Worm (Caenorhabditis elegans) whole organism, late embryonic: ENCODE measurements around the gene K08E7.5.

Experiments used
- C08G9.2 ChIP-seq: sonication (generic microtip); optimal IDR thresholded peaks from 2 replicates; lab custom pipeline; 2016; ENCODE audit warnings: mild to moderate bottlenecking, missing genetic modification characterization, moderate library complexity, missing compliant biosample characterization
- K09A11.1 ChIP-seq: sonication (generic microtip); optimal IDR thresholded peaks from 2 replicates; lab custom pipeline; 2017; ENCODE audit warnings: antibody characterized with exemption, mild to moderate bottlenecking, missing genetic modification characterization, missing compliant biosample characterization; ENCODE audit not compliant: insufficient read depth
- ceh-18 ChIP-seq: sonication (generic microtip); optimal IDR thresholded peaks from 2 replicates; lab custom pipeline; 2016; ENCODE audit warnings: missing genetic modification characterization, missing compliant biosample characterization
- ceh-19 ChIP-seq: fragments of 200-800 bp; sonication (Bioruptor generic); optimal IDR thresholded peaks from 2 replicates; lab custom pipeline; 2018; ENCODE audit warnings: mild to moderate bottlenecking, missing genetic modification characterization, missing compliant biosample characterization
- ceh-30 ChIP-seq: fragments of 150-350 bp; optimal IDR thresholded peaks from 2 replicates; lab custom pipeline; 2014; ENCODE audit warnings: missing biosample characterization, missing genetic modification characterization
- ceh-34 ChIP-seq: sonication (generic microtip); optimal IDR thresholded peaks from 2 replicates; lab custom pipeline; 2016; ENCODE audit warnings: mild to moderate bottlenecking, missing genetic modification characterization, missing compliant biosample characterization
- ceh-45 ChIP-seq: fragments of 200-800 bp; sonication (Bioruptor generic); IDR thresholded peaks from 2 replicates; pipeline ENCODE4 v1.3.6; 2022; ENCODE audit warnings: missing genetic modification reagents, missing genetic modification characterization, missing compliant biosample characterization
- dve-1 ChIP-seq: sonication (generic microtip); optimal IDR thresholded peaks from 2 replicates; lab custom pipeline; 2017; ENCODE audit warnings: antibody characterized with exemption, mild to moderate bottlenecking, missing genetic modification characterization, missing compliant biosample characterization
- elt-2 ChIP-seq: sonication (generic microtip); optimal IDR thresholded peaks from 2 replicates; lab custom pipeline; 2016; ENCODE audit warnings: missing genetic modification reagents, missing genetic modification characterization, missing compliant biosample characterization
- elt-4 ChIP-seq: sonication (generic microtip); optimal IDR thresholded peaks from 2 replicates; lab custom pipeline; 2016; ENCODE audit warnings: missing genetic modification characterization, missing compliant biosample characterization
- ets-4 ChIP-seq: sonication (generic microtip); optimal IDR thresholded peaks from 2 replicates; lab custom pipeline; 2016; ENCODE audit warnings: missing genetic modification characterization, missing compliant biosample characterization
- fax-1 ChIP-seq: sonication (generic microtip); optimal IDR thresholded peaks from 2 replicates; lab custom pipeline; 2016; ENCODE audit warnings: missing genotype, missing genetic modification characterization, missing compliant biosample characterization
- fkh-6 ChIP-seq: sonication (generic microtip); optimal IDR thresholded peaks from 2 replicates; lab custom pipeline; 2016; ENCODE audit warnings: missing genetic modification characterization, missing compliant biosample characterization
- gmeb-2 ChIP-seq: sonication (generic microtip); optimal IDR thresholded peaks from 2 replicates; lab custom pipeline; 2016; ENCODE audit warnings: missing genetic modification characterization, inconsistent platforms, missing compliant biosample characterization
- hlh-30 ChIP-seq: sonication (generic microtip); optimal IDR thresholded peaks from 2 replicates; lab custom pipeline; 2017; ENCODE audit warnings: antibody characterized with exemption, missing genetic modification characterization, missing compliant biosample characterization; ENCODE audit not compliant: insufficient read depth
- hlh-8 ChIP-seq: sonication (generic microtip); optimal IDR thresholded peaks from 2 replicates; lab custom pipeline; 2016; ENCODE audit warnings: missing genotype, missing genetic modification characterization, missing compliant biosample characterization
- nfya-1 ChIP-seq: sonication (generic microtip); optimal IDR thresholded peaks from 2 replicates; lab custom pipeline; 2017; ENCODE audit warnings: missing genetic modification characterization, mild to moderate bottlenecking, missing compliant biosample characterization, antibody characterized with exemption, moderate library complexity
- nhr-11 ChIP-seq: fragments of 150-350 bp; optimal IDR thresholded peaks from 2 replicates; lab custom pipeline; 2014; ENCODE audit warnings: missing biosample characterization, missing genetic modification characterization
- pag-3 ChIP-seq: sonication (generic microtip); optimal IDR thresholded peaks from 2 replicates; lab custom pipeline; 2016; ENCODE audit warnings: missing compliant biosample characterization, missing genetic modification characterization, borderline replicate concordance
- pha-2 ChIP-seq: sonication (generic microtip); optimal IDR thresholded peaks from 2 replicates; lab custom pipeline; 2017; ENCODE audit warnings: mild to moderate bottlenecking, missing genetic modification characterization, missing compliant biosample characterization
- pha-4 ChIP-seq: fragments of 150-350 bp; optimal IDR thresholded peaks from 2 replicates; lab custom pipeline; 2018; ENCODE audit warnings: missing biosample characterization, missing genetic modification reagents, missing genetic modification characterization
- pros-1 ChIP-seq: fragments of 150-350 bp; optimal IDR thresholded peaks from 2 replicates; lab custom pipeline; 2014; ENCODE audit warnings: missing biosample characterization, missing genetic modification reagents, missing genetic modification characterization
- ref-2 ChIP-seq: sonication (generic microtip); optimal IDR thresholded peaks from 2 replicates; lab custom pipeline; 2016; ENCODE audit warnings: missing genetic modification characterization, missing compliant biosample characterization
- sdc-2 ChIP-seq: sonication (generic microtip); optimal IDR thresholded peaks from 2 replicates; lab custom pipeline; 2016; ENCODE audit warnings: missing genotype, missing genetic modification characterization, missing compliant biosample characterization
- sox-2 ChIP-seq: fragments of 200-800 bp; sonication (Bioruptor generic); IDR thresholded peaks from 2 replicates; pipeline ENCODE4 v1.3.6; 2022; ENCODE audit warnings: missing genetic modification reagents, missing genetic modification characterization, missing compliant biosample characterization
- sox-4 ChIP-seq: sonication (generic microtip); optimal IDR thresholded peaks from 2 replicates; lab custom pipeline; 2017; ENCODE audit warnings: mild to moderate bottlenecking, missing genetic modification characterization, inconsistent platforms, missing compliant biosample characterization
- syd-9 ChIP-seq: sonication (generic microtip); optimal IDR thresholded peaks from 2 replicates; lab custom pipeline; 2016; ENCODE audit warnings: mild to moderate bottlenecking, missing genetic modification characterization, moderate library complexity, missing compliant biosample characterization
- tbx-2 ChIP-seq: sonication (generic microtip); optimal IDR thresholded peaks from 2 replicates; lab custom pipeline; 2016; ENCODE audit warnings: missing genetic modification characterization, missing compliant biosample characterization
- tbx-7 ChIP-seq: sonication (generic microtip); optimal IDR thresholded peaks from 2 replicates; lab custom pipeline; 2016; ENCODE audit warnings: missing genotype, missing genetic modification characterization, missing compliant biosample characterization
- ttx-3 ChIP-seq: sonication (generic microtip); optimal IDR thresholded peaks from 2 replicates; lab custom pipeline; 2016; ENCODE audit warnings: missing genetic modification reagents, missing genetic modification characterization, missing compliant biosample characterization
- unc-55 ChIP-seq: sonication (generic microtip); optimal IDR thresholded peaks from 2 replicates; lab custom pipeline; 2017; ENCODE audit warnings: missing biosample characterization, missing genetic modification reagents, missing genetic modification characterization

The K08E7.5 gene

DNA sequence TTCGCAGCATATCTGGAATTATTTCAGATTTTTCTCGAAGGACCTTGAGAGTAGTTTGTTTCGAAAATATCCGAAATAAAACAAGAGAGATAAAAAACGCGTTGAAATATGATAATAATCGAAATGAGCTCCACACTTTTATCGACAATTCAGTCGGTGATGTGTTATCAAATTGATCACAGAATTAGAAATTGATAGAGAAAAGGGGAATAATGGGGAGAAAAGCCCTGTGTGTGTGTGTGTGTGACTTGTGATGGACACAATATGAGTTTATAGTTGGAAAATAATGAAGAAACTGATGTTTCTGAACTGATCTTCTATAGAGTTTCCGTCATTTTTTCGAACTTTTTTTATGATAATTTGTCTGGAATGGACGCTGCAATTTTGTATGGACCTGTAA lies 26.0 kb downstream of the K08E7.5 start, which contains the start of gene pgp-1:
Gene pgp-1, minus strand, starts transcription at position 12 of the 400 bp plus-strand sequence.
- no peak for TF ChIP-seq pag-3 (tag; lab: Kevin White, UChicago)
- TF ChIP-seq elt-2, result peak; percentile 60
- TF ChIP-seq, all 69 proteins: peak for 1

DNA sequence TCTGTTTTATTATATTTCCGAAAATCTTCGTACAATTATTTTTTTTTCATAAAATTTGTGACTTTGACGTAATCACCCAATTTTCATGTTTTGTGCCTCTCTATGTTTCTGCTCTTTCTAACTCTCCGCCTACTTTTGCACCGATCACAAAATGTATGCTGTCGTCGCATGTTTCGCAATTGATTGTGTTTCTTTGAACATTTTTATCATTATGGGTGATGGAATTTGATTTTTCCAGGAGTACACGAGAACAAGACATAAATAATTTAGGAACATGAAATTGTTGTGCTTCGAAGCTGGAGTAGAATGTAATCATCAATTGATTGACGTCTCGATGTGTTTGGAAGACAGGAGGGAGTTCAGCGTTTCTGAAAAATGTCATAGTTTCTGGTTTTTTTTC lies 27.8 kb downstream of the K08E7.5 start:
- no peak for TF ChIP-seq tbx-2 (tag; lab: Kevin White, UChicago)
- TF ChIP-seq gmeb-2, result no peak
- TF ChIP-seq sox-2, result no peak
- TF ChIP-seq elt-4, result no peak
- TF ChIP-seq ceh-30, result no peak
- no peak for TF ChIP-seq ceh-45 (GFP tag; lab: Robert Waterston, UW)
- no peak for TF ChIP-seq ceh-34 (tag; lab: Kevin White, UChicago)
- no peak for TF ChIP-seq unc-55 (GFP tag; lab: Kevin White, UChicago)
- TF ChIP-seq ceh-18 (tag; lab: Kevin White, UChicago), result no peak
- TF ChIP-seq tbx-7 (tag; lab: Kevin White, UChicago), result no peak
- TF ChIP-seq K09A11.1 (tag; lab: Kevin White, UChicago), result no peak

DNA sequence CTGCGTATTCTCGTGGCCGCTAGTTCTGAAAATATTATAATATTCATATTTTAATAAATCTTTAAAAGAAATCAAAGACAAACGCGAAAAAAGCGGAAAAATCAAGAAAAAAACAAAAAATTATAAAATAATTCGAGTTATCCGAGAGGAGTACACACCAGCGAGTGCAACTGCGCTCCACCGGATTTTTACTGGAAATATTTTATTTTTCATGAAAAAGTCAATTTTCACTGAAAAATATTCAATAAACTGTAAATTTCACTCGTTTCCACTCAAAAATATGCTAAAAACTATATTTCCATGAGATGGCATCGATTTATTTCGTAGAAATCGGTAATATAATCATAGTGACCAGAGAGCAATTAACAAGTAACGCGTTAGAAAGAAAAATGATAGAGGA lies 32.2 kb downstream of the K08E7.5 start, which contains the start of gene Y55D9A.2:
Gene Y55D9A.2, minus strand, starts transcription at position 31 of the 400 bp plus-strand sequence.
- no peak for TF ChIP-seq hlh-30 (tag; lab: Kevin White, UChicago)
- no peak for TF ChIP-seq pha-2
- TF ChIP-seq sdc-2 (tag; lab: Kevin White, UChicago), result no peak
- no peak for TF ChIP-seq syd-9
- TF ChIP-seq C08G9.2 (tag; lab: Kevin White, UChicago), result no peak
- no peak for TF ChIP-seq ceh-18 (tag; lab: Kevin White, UChicago)
- TF ChIP-seq ets-4 (tag; lab: Kevin White, UChicago), result no peak
- no peak for TF ChIP-seq pha-4 (tag; lab: Kevin White, UChicago)
- no peak for TF ChIP-seq sox-4 (tag; lab: Kevin White, UChicago)
- TF ChIP-seq hlh-8 (tag; lab: Kevin White, UChicago), result no peak
- no peak for TF ChIP-seq pag-3 (tag; lab: Kevin White, UChicago)
- TF ChIP-seq ceh-19, result no peak
- TF ChIP-seq elt-4, result no peak
- no peak for TF ChIP-seq unc-55 (GFP tag; lab: Kevin White, UChicago)

DNA sequence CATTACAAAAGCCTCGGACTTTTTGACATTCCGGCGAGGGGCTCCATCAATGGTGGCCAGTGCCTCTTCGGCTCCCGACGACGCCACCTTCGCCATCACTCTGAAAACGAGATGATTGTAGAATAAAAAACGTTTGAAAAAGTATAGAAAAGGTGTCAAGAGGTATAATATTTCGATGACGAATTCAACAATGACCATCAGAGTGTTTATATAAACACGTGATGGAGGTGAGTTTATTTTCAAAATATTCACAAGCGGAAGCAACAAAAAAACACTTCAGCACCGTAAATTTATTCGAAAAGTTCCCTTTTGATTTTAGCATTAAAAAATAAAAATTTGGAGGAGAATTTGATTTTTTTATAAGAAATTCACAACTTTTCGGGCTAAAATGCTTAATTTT lies 41.5 kb downstream of the K08E7.5 start, which contains the start of gene efa-6:
Gene efa-6, minus strand, starts transcription at position 101 of the 400 bp plus-strand sequence.
- TF ChIP-seq nhr-11, result no peak

DNA sequence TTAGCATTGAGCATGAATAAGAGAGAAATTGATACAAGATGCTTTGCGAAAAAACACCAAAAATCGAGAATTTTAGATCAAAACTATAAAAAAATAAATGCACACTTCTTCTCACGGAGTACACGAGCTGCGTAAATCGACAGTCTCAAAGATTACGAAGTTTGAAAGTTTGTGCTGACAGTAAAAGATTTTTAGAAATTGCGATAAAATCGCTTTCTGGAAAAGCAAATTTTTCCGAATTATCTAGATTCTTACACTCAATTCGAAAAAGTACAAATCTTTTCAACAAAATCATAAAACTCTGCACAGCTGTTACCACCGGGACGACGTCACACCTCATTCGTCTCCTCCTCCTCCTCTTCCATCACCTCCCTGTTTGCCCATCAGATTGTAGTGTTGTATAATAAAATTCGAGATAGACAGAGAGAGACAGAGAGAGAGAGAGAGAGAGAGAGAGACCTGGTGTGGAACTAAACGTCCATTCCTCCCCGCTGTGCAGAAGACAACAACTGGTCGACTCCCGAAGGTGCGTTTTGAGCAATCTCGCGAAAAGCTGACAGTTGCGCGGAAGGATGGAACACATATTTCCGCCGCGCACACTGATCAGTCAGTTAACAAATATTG lies 42.1 kb downstream of the K08E7.5 start:
- peak; percentile 15 for TF ChIP-seq ceh-18 (tag; lab: Kevin White, UChicago)
- TF ChIP-seq dve-1, result peak; percentile 0
- peak; percentile 28 for TF ChIP-seq unc-55 (GFP tag; lab: Kevin White, UChicago)
- no peak for TF ChIP-seq ttx-3
- TF ChIP-seq fkh-6 (tag; lab: Kevin White, UChicago), result peak; percentile 24
- TF ChIP-seq tbx-2 (tag; lab: Kevin White, UChicago), result peak; percentile 61
- TF ChIP-seq ref-2 (tag; lab: Kevin White, UChicago), result peak; percentile 0
- TF ChIP-seq pros-1 (tag; lab: Kevin White, UChicago), result no peak
- peak; percentile 21 for TF ChIP-seq nfya-1 (tag; lab: Kevin White, UChicago)
- no peak for TF ChIP-seq fax-1 (tag; lab: Kevin White, UChicago)
